Fruit fly (Drosophila melanogaster): ENCODE data around the gene CG10725.

Gene CG10725

dm6 chr3L:13437654-13438053 lies at the start of gene CG10725:
CG10725 (plus strand) TSS chr3L:13437954.
- TF ChIP-seq CG8478 (optimal IDR thresholded peaks at IDR 0.05): no peak
- no peak for TF ChIP-seq CTCF (optimal IDR thresholded peaks at IDR 0.05)

dm6 chr3L:13389834-13390233 lies 47.9 kb upstream of the CG10725 start, which contains the start of gene Poc1:
Poc1 (minus strand) TSS chr3L:13390006.
- TF ChIP-seq CTCF (optimal IDR thresholded peaks at IDR 0.05) (peak; percentile 91 to 92), CG8478 (optimal IDR thresholded peaks at IDR 0.05) (no peak)

DNA sequence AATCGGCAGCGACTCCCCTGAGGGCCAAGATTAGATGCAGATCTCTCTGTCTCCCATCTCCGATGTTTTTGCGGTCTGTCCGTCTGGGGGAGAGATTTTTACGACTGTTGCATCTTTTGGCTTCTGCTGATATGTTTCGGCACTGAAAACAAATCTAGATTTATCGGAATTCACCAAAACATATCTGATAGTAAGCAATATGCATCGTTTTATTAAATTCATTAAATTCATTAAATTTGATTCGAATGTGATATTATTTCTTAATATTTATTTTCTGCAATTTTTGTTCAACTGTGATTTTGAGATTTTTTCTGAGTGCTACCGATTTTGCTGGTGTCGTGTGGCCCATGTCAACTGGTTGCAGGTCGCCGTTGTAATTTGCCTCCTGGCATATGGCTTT lies 44.2 kb upstream of the CG10725 start:
- TF ChIP-seq CTCF (optimal IDR thresholded peaks at IDR 0.05) (no peak), CG8478 (optimal IDR thresholded peaks at IDR 0.05) (no peak)

- TF ChIP-seq CTCF (optimal IDR thresholded peaks at IDR 0.05) (no peak), CG8478 (optimal IDR thresholded peaks at IDR 0.05) (no peak)
Measured at dm6 chr3L:13397656-13398055, 40.1 kb upstream of the CG10725 start.

DNA sequence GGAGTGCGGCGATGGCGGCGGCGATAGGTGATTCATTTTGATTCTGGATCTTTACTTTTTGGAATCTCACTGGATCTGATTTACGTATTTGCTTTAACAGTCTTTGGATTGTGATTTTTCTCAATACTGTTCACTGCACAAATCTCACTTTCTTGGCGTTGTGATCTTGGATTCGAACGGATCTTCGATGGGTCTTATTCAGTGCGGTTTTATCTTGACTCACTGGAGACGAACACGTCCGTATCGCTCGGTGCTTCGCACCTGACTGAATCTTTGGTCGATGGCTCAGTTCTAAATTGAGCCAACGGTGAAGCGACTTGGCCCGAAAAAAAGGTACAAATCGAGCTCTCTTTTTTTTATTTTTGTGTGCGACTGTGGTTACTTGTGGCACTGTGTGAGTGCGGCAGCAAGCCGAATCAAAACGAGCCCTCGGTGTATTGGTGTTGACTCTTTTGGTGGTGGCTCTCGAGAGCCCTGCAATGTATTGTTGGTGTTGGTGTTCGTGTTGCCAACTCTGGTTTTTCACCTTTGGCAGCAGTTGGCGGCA lies 36.8 kb upstream of the CG10725 start, which contains the start of gene sens:
Gene sens (minus strand): TSS at position 254 of the 547 bp plus-strand sequence.
- TF ChIP-seq CTCF (optimal IDR thresholded peaks at IDR 0.05) (no peak), CG8478 (optimal IDR thresholded peaks at IDR 0.05) (no peak)

dm6 chr3L:13403141-13403867 lies 34.5 kb upstream of the CG10725 start:
- TF ChIP-seq CG8478 (optimal IDR thresholded peaks at IDR 0.05) (no peak), CTCF (optimal IDR thresholded peaks at IDR 0.05) (no peak)

DNA sequence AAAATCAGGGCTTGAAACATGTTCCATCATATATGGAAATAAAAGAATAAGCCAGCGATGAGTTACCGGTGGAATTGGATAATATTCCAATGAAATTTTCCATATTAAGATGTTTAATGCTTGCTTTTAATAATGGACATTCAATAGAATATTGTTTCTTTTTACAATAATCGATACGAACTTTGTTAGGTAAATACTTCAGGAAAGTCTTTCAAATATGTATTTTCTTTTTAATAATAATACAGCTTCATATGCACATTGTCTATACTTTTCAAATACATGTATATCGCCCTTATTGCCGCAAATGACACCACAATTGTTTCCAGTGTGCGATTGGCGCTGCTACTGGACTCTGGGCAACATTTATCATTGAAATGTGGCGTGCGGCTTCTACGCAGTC lies 30.9 kb upstream of the CG10725 start:
- TF ChIP-seq CTCF (optimal IDR thresholded peaks at IDR 0.05) (no peak), CG8478 (optimal IDR thresholded peaks at IDR 0.05) (no peak)

DNA sequence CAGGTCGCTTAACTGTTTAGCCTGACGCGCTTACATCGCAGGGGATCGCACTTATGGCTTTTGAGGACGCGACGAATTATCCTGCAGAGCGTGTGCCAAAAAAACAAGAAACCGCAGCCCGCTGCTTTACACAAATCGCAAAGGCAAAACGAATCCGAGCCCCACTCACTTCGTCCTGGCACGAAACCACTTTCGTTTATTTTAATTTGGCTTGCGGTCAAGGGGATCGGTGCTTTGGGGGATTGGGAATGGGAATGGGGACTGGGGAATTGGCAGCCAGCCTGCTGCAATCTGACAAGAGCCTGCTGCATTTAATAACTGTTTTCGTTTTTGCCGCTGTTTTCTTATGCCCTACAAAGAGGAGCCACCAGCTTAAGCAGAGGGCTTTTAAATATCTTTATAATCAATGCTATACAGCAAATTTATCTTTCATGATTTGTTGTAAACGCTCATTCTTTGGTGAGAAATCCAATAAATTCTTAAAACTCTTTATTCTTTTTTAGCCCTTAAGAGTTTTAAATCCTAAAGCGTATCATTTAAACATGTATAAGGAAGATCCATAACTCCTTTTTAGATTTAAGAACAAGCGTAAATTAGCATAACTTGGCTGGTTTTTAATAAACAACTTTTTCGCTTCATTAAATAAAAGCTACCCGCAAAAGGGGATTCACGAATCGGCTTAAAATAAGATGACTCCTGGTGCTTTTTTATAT lies 27.8 kb upstream of the CG10725 start:
- TF ChIP-seq CG8478 (optimal IDR thresholded peaks at IDR 0.05) (no peak), CTCF (optimal IDR thresholded peaks at IDR 0.05) (no peak)

dm6 chr3L:13410999-13411398 lies 26.8 kb upstream of the CG10725 start:
- TF ChIP-seq CG8478 (optimal IDR thresholded peaks at IDR 0.05): no peak
- peak; percentile 81 to 96 for TF ChIP-seq CTCF (optimal IDR thresholded peaks at IDR 0.05)

- TF ChIP-seq CTCF (optimal IDR thresholded peaks at IDR 0.05): no peak
Measured at dm6 chr3L:13412200-13412885, 25.4 kb upstream of the CG10725 start, which contains the start of the genes CG10222 and flr. CG10222 (minus strand) TSS chr3L:13412453. flr (plus strand) TSS chr3L:13412843.

DNA sequence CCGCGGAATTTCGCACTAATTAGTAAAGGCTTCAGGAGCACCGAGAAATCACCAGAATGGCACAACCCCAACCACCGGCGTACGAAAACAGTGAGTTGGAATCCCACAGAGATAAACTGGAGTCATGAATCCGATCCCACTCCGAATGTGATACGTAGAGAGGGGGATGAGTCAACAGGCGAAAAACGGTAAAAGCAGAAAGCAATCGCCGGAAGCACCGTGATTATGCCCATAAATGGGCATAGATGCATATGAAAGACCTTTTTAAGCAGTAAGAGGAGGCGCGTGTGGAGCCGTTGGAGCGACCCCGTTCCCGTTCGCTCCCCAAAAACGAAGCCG lies 24.9 kb upstream of the CG10725 start:
- TF ChIP-seq CG8478 (optimal IDR thresholded peaks at IDR 0.05): no peak
- TF ChIP-seq CTCF (optimal IDR thresholded peaks at IDR 0.05): no peak

dm6 chr3L:13420212-13420611 lies 17.5 kb upstream of the CG10725 start:
- TF ChIP-seq CTCF (optimal IDR thresholded peaks at IDR 0.05) (no peak), CG8478 (optimal IDR thresholded peaks at IDR 0.05) (no peak)

dm6 chr3L:13422286-13422787 lies 15.4 kb upstream of the CG10725 start, which contains the start of gene CG32121:
CG32121 (minus strand) TSS chr3L:13422336.
- TF ChIP-seq CG8478 (optimal IDR thresholded peaks at IDR 0.05) (no peak), CTCF (optimal IDR thresholded peaks at IDR 0.05) (no peak)

- TF ChIP-seq CG8478 (optimal IDR thresholded peaks at IDR 0.05) (no peak), CTCF (optimal IDR thresholded peaks at IDR 0.05) (no peak)
Measured at dm6 chr3L:13424068-13424467, 13.7 kb upstream of the CG10725 start, which contains the start of gene CG33263. CG33263 (minus strand) TSS chr3L:13424168.

- TF ChIP-seq CTCF (optimal IDR thresholded peaks at IDR 0.05): no peak
- TF ChIP-seq CG8478 (optimal IDR thresholded peaks at IDR 0.05): no peak
Measured at dm6 chr3L:13425571-13425970, 12.2 kb upstream of the CG10725 start, which contains the start of gene CG14106. CG14106 (minus strand) TSS chr3L:13425671.

Data from S2 (cell line).